Worm (Caenorhabditis elegans): ENCODE measurements around the gene C03G6.6.

ce11 chrV:7339831-7340230 is 17.4 kb upstream of the C03G6.6 start, which contains the start of gene srh-187:
- TF ChIP-seq nhr-11 (tag; optimal IDR thresholded peaks at IDR 0.05) = no peak
- TF ChIP-seq pat-9 (tag; optimal IDR thresholded peaks at IDR 0.05) = no peak
- TF ChIP-seq hlh-30 (tag; optimal IDR thresholded peaks at IDR 0.05; ENCODE audit: insufficient read depth) = no peak
- no peak for TF ChIP-seq sdc-2 (tag; optimal IDR thresholded peaks at IDR 0.05)
- TF ChIP-seq pha-4 (tag; optimal IDR thresholded peaks at IDR 0.05) = no peak

All from whole organism, late embryonic.